Worm (Caenorhabditis elegans) whole organism, L2 larva: ENCODE results near the gene srj-38.

Experiments
- C34F6.9 ChIP-seq: fragments of 150-350 bp; optimal IDR thresholded peaks from 2 replicates; lab custom pipeline; 2014; ENCODE audit warnings: missing biosample characterization, missing genetic modification characterization
- F13H6.1 ChIP-seq: sonication (generic microtip); optimal IDR thresholded peaks from 2 replicates; lab custom pipeline; 2016; ENCODE audit warnings: missing genetic modification characterization, missing compliant biosample characterization
- Y55F3AM.14 ChIP-seq: fragments of 200-800 bp; sonication (Bioruptor generic); optimal IDR thresholded peaks from 2 replicates; lab custom pipeline; 2018; ENCODE audit warnings: mild to moderate bottlenecking, missing genetic modification characterization, missing compliant biosample characterization
- ZK546.5 ChIP-seq: sonication (generic microtip); optimal IDR thresholded peaks from 2 replicates; lab custom pipeline; 2017; ENCODE audit warnings: missing biosample characterization, missing genetic modification characterization
- alr-1 ChIP-seq: fragments of 150-350 bp; optimal IDR thresholded peaks from 2 replicates; lab custom pipeline; 2014; ENCODE audit warnings: missing biosample characterization, missing genetic modification characterization
- aly-2 ChIP-seq: fragments of 150-350 bp; optimal IDR thresholded peaks from 2 replicates; lab custom pipeline; 2014; ENCODE audit warnings: missing biosample characterization, missing genetic modification characterization
- ama-1 ChIP-seq: fragments of 150-350 bp; optimal IDR thresholded peaks from 2 replicates; lab custom pipeline; 2018; ENCODE audit warnings: inconsistent platforms
- blmp-1 ChIP-seq: sonication (generic microtip); optimal IDR thresholded peaks from 2 replicates; lab custom pipeline; 2017; ENCODE audit warnings: missing genetic modification characterization, mild to moderate bottlenecking, missing compliant biosample characterization, antibody characterized with exemption, moderate library complexity; ENCODE audit not compliant: insufficient read depth
- ceh-16 ChIP-seq: fragments of 150-350 bp; optimal IDR thresholded peaks from 2 replicates; lab custom pipeline; 2014; ENCODE audit warnings: missing biosample characterization, missing genetic modification characterization
- egl-27 ChIP-seq: sonication (generic microtip); optimal IDR thresholded peaks from 3 replicates; lab custom pipeline; 2017; ENCODE audit warnings: missing biosample characterization, missing genetic modification reagents, missing genetic modification characterization
- elt-3 ChIP-seq: sonication (generic microtip); optimal IDR thresholded peaks from 2 replicates; lab custom pipeline; 2017; ENCODE audit warnings: missing biosample characterization, missing genetic modification characterization
- fos-1 ChIP-seq: fragments of 150-350 bp; optimal IDR thresholded peaks from 2 replicates; lab custom pipeline; 2014; ENCODE audit warnings: missing biosample characterization, missing genetic modification characterization
- gmeb-1 ChIP-seq: fragments of 150-350 bp; optimal IDR thresholded peaks from 2 replicates; lab custom pipeline; 2014; ENCODE audit warnings: missing biosample characterization, missing genetic modification characterization
- lin-11 ChIP-seq: fragments of 150-350 bp; sonication (generic microtip); optimal IDR thresholded peaks from 2 replicates; lab custom pipeline; 2014; ENCODE audit warnings: missing biosample characterization, missing genetic modification characterization, inconsistent platforms, mixed read lengths
- lin-13 ChIP-seq: fragments of 150-350 bp; optimal IDR thresholded peaks from 2 replicates; lab custom pipeline; 2014; ENCODE audit warnings: missing biosample characterization, missing genetic modification reagents, missing genetic modification characterization
- lin-39 ChIP-seq: fragments of 150-350 bp; optimal IDR thresholded peaks from 2 replicates; lab custom pipeline; 2014; ENCODE audit warnings: missing biosample characterization, missing genetic modification reagents, missing genetic modification characterization
- mab-5 ChIP-seq: fragments of 150-350 bp; optimal IDR thresholded peaks from 2 replicates; lab custom pipeline; 2014; ENCODE audit warnings: missing biosample characterization, missing genetic modification characterization
- mbf-1 ChIP-seq: sonication (generic microtip); optimal IDR thresholded peaks from 2 replicates; lab custom pipeline; 2017; ENCODE audit warnings: missing biosample characterization, missing genetic modification characterization
- nhr-10 ChIP-seq: sonication (generic microtip); optimal IDR thresholded peaks from 2 replicates; lab custom pipeline; 2017; ENCODE audit warnings: missing biosample characterization, missing genetic modification characterization
- nhr-11 ChIP-seq: fragments of 150-350 bp; optimal IDR thresholded peaks from 2 replicates; lab custom pipeline; 2014; ENCODE audit warnings: missing biosample characterization, missing genetic modification characterization
- nhr-12 ChIP-seq: fragments of 150-350 bp; optimal IDR thresholded peaks from 2 replicates; lab custom pipeline; 2014; ENCODE audit warnings: missing biosample characterization, missing genetic modification characterization
- nhr-21 ChIP-seq: fragments of 150-350 bp; optimal IDR thresholded peaks from 2 replicates; lab custom pipeline; 2014; ENCODE audit warnings: missing biosample characterization, missing genetic modification characterization
- nhr-23 ChIP-seq: fragments of 150-350 bp; optimal IDR thresholded peaks from 2 replicates; lab custom pipeline; 2014; ENCODE audit warnings: missing biosample characterization, missing genetic modification reagents, missing genetic modification characterization
- nhr-237 ChIP-seq: fragments of 150-350 bp; optimal IDR thresholded peaks from 2 replicates; lab custom pipeline; 2014; ENCODE audit warnings: missing biosample characterization, missing genetic modification characterization
- nhr-6 ChIP-seq: fragments of 150-350 bp; optimal IDR thresholded peaks from 2 replicates; lab custom pipeline; 2014; ENCODE audit warnings: missing biosample characterization, missing genetic modification characterization
- peb-1 ChIP-seq: fragments of 150-350 bp; optimal IDR thresholded peaks from 2 replicates; lab custom pipeline; 2014; ENCODE audit warnings: missing biosample characterization, missing genetic modification characterization
- skn-1 ChIP-seq: sonication (generic microtip); optimal IDR thresholded peaks from 2 replicates; lab custom pipeline; 2017; ENCODE audit warnings: missing biosample characterization, missing genetic modification characterization
- sma-3 ChIP-seq: sonication (generic microtip); optimal IDR thresholded peaks from 2 replicates; lab custom pipeline; 2016; ENCODE audit warnings: missing genetic modification reagents, missing genetic modification characterization, missing compliant biosample characterization
- sma-9 ChIP-seq, 2 experiments: fragments of 150-350 bp in 1 of 2; sonication (generic microtip) in 1 of 2; optimal IDR thresholded peaks; 2 replicates each; lab custom pipeline; 2014 to 2016; ENCODE audit warnings: missing genetic modification characterization in 2 of 2, mild to moderate bottlenecking in 1 of 2, missing biosample characterization in 1 of 2, missing compliant biosample characterization in 1 of 2, missing genetic modification reagents in 1 of 2, moderate library complexity in 1 of 2
- unc-62 ChIP-seq: fragments of 150-350 bp; optimal IDR thresholded peaks from 2 replicates; lab custom pipeline; 2014; ENCODE audit warnings: missing biosample characterization, missing genetic modification reagents, missing genetic modification characterization
- zag-1 ChIP-seq: fragments of 150-350 bp; optimal IDR thresholded peaks from 2 replicates; lab custom pipeline; 2014; ENCODE audit warnings: missing biosample characterization, missing genetic modification characterization
- ztf-11 ChIP-seq: sonication (generic microtip); optimal IDR thresholded peaks from 2 replicates; lab custom pipeline; 2017; ENCODE audit warnings: missing biosample characterization, missing genetic modification characterization
- ztf-4 ChIP-seq: fragments of 150-350 bp; optimal IDR thresholded peaks from 2 replicates; lab custom pipeline; 2014; ENCODE audit warnings: missing biosample characterization, missing genetic modification characterization

Gene srj-38

DNA sequence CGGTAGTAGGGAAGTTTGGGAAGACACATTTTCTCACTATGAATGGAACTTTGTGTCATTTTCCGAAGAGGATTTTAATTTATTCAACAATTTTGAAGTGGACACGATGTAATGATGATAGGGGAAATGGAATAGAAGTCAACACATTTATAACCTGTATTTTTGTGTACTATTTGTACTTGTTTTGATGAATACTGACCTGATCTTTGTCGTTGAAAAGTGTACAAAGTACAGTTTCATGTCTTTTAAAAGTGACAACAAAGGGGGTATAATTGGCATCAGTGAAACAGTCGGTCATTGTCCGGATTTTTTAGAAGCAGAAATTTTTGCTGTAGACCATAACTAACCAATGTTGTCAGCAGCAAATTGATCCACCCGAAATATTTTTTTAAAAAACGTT is 5.0 kb upstream of the srj-38 start, which contains the start of gene T02B11.6:
TSS of gene T02B11.6 (minus strand) at position 101 of the 400 bp plus-strand sequence.
- TF ChIP-seq elt-3 (tag; lab: Kevin White, UChicago) (no peak), ztf-11 (tag; lab: Kevin White, UChicago) (no peak), C34F6.9 (no peak), aly-2 (tag; lab: Kevin White, UChicago) (no peak), zag-1 (tag; lab: Kevin White, UChicago) (no peak), nhr-237 (no peak), gmeb-1 (no peak), unc-62 (GFP tag; lab: Kevin White, UChicago) (no peak)

DNA sequence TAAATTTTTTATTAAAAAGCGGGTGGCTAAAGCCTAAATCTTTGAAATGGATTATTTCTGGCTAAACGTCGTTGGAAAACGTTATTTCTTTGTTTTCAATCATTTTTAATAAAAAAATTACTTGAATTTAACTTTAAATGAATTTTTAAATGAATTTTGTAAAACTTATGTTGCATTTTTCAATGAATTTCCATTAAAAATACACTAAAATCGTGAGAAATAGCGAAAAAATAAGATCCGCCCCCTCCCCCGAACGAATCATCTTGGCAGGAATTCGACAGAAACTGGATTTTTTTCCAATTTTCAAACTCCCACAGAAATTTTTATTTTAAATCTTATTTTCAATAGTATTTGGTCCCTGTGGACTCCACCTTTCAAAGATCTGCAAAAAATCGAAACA is 5.1 kb downstream of the srj-38 start, which contains the start of gene srg-53:
TSS of gene srg-53 (plus strand) at position 301 of the 400 bp plus-strand sequence.
- TF ChIP-seq egl-27 (no peak), blmp-1 (tag; lab: Kevin White, UChicago) (no peak), peb-1 (tag; lab: Kevin White, UChicago) (no peak)

DNA sequence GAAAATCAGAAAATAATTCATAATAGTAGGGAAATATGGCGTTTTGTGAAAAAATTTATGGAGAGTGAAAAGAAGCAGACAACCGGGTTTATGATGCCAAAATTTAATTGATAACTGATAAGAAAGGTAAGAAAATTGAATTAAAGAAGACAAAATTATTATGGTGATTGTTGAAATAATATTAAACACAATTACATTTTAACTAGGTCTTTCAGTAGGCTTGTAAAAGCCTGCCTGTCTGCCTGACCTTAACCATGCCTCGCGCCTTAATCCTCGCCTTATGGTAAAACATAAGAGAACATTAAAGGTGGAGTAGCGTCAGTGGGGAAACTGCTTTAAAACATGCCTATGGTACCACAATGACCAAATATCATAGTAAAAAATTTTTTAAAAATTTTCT is 5.7 kb downstream of the srj-38 start, which contains the start of gene T02B11.8:
TSS of gene T02B11.8 (minus strand) at position 101 of the 400 bp plus-strand sequence.
- TF ChIP-seq blmp-1 (tag; lab: Kevin White, UChicago) (no peak), gmeb-1 (no peak), ama-1 (lab: Kevin White, UChicago) (no peak), sma-3 (no peak), lin-11 (tag; lab: Kevin White, UChicago) (no peak), elt-3 (tag; lab: Kevin White, UChicago) (no peak), F13H6.1 (tag; lab: Kevin White, UChicago) (no peak), nhr-6 (tag; lab: Kevin White, UChicago) (no peak), egl-27 (no peak), nhr-10 (tag; lab: Kevin White, UChicago) (no peak), ZK546.5 (no peak), lin-13 (GFP tag; lab: Kevin White, UChicago) (no peak), unc-62 (GFP tag; lab: Kevin White, UChicago) (no peak)
- TF ChIP-seq, all 48 proteins: peak for 0

DNA sequence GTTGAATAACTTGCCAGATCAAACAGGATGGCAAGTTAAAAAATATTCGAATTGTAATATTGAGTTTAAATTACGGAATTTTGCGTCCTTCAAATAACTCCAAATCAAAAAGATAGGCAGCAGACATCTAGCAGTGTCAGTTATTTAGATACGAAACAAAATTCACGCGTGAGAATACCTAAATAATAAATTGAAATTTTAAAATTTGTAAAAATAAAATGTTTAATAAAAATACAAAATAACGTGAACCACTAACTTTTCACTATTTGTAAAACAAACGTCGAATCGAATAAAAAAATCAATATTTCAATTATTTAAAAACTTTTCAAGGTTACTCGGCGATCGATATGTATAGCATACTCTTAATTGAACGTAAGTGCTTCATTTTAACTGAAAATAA is 8.3 kb downstream of the srj-38 start, which contains the start of gene T02B11.9:
TSS of gene T02B11.9 (plus strand) at position 301 of the 400 bp plus-strand sequence.
- TF ChIP-seq Y55F3AM.14 (GFP tag; lab: Kevin White, UChicago) (no peak), lin-39 (tag; lab: Kevin White, UChicago) (no peak), egl-27 (no peak), mbf-1 (tag; lab: Kevin White, UChicago) (no peak), ztf-11 (tag; lab: Kevin White, UChicago) (no peak), aly-2 (tag; lab: Kevin White, UChicago) (no peak), ceh-16 (tag; lab: Kevin White, UChicago) (no peak)

DNA sequence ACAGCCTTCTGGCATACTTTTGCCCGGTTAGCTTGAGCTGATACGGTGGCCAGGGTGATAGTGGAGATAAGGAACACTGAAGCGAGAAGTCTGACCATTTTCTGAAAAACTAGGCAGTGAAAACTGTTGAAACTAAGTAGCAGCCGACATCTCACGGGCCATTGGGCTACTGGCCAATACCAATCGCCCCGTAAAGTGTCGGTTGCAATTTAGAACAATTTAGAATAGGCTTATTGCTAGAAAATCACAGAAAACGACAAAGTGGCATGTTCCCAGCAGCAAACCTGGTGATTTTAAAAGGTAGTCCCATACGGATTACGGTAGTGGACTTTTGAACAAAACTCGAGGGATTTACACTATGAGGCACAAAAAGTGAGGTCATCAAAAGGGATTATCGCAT is 13.2 kb downstream of the srj-38 start, which contains the start of gene T02B11.4:
TSS of gene T02B11.4 (minus strand) at position 101 of the 400 bp plus-strand sequence.
- TF ChIP-seq C34F6.9 (no peak), nhr-11 (tag; lab: Kevin White, UChicago) (no peak), fos-1 (no peak), peb-1 (tag; lab: Kevin White, UChicago) (no peak), nhr-21 (no peak), sma-9 (GFP tag; optimal IDR thresholded peaks at IDR 0.05; lab: Kevin White, UChicago) (no peak), sma-9 (tag; optimal IDR thresholded peaks at IDR 0.05; lab: Kevin White, UChicago) (no peak), ztf-4 (tag; lab: Kevin White, UChicago) (no peak), nhr-6 (tag; lab: Kevin White, UChicago) (no peak), alr-1 (no peak), F13H6.1 (tag; lab: Kevin White, UChicago) (no peak), egl-27 (no peak), nhr-10 (tag; lab: Kevin White, UChicago) (no peak), nhr-23 (no peak), gmeb-1 (no peak), nhr-12 (tag; lab: Kevin White, UChicago) (no peak), mab-5 (tag; lab: Kevin White, UChicago) (no peak), nhr-237 (no peak), skn-1 (tag; lab: Kevin White, UChicago) (no peak), aly-2 (tag; lab: Kevin White, UChicago) (no peak), Y55F3AM.14 (GFP tag; lab: Kevin White, UChicago) (no peak)
